Worm (Caenorhabditis elegans) whole organism, L2 larva: ENCODE data around the gene srw-127.

ENCODE experiments used
- C34F6.9 ChIP-seq: fragments of 150-350 bp; optimal IDR thresholded peaks from 2 replicates; lab custom pipeline; 2014; ENCODE audit warnings: missing biosample characterization, missing genetic modification characterization
- F13H6.1 ChIP-seq: sonication (generic microtip); optimal IDR thresholded peaks from 2 replicates; lab custom pipeline; 2016; ENCODE audit warnings: missing genetic modification characterization, missing compliant biosample characterization
- Y55F3AM.14 ChIP-seq: fragments of 200-800 bp; sonication (Bioruptor generic); optimal IDR thresholded peaks from 2 replicates; lab custom pipeline; 2018; ENCODE audit warnings: mild to moderate bottlenecking, missing genetic modification characterization, missing compliant biosample characterization
- ZK546.5 ChIP-seq: sonication (generic microtip); optimal IDR thresholded peaks from 2 replicates; lab custom pipeline; 2017; ENCODE audit warnings: missing biosample characterization, missing genetic modification characterization
- alr-1 ChIP-seq: fragments of 150-350 bp; optimal IDR thresholded peaks from 2 replicates; lab custom pipeline; 2014; ENCODE audit warnings: missing biosample characterization, missing genetic modification characterization
- aly-2 ChIP-seq: fragments of 150-350 bp; optimal IDR thresholded peaks from 2 replicates; lab custom pipeline; 2014; ENCODE audit warnings: missing biosample characterization, missing genetic modification characterization
- ama-1 ChIP-seq: fragments of 150-350 bp; optimal IDR thresholded peaks from 2 replicates; lab custom pipeline; 2018; ENCODE audit warnings: inconsistent platforms
- blmp-1 ChIP-seq: sonication (generic microtip); optimal IDR thresholded peaks from 2 replicates; lab custom pipeline; 2017; ENCODE audit warnings: missing genetic modification characterization, mild to moderate bottlenecking, missing compliant biosample characterization, antibody characterized with exemption, moderate library complexity; ENCODE audit not compliant: insufficient read depth
- ceh-16 ChIP-seq: fragments of 150-350 bp; optimal IDR thresholded peaks from 2 replicates; lab custom pipeline; 2014; ENCODE audit warnings: missing biosample characterization, missing genetic modification characterization
- ceh-82 ChIP-seq: fragments of 150-350 bp; optimal IDR thresholded peaks from 2 replicates; lab custom pipeline; 2014; ENCODE audit warnings: missing biosample characterization, missing genetic modification characterization
- dmd-4 ChIP-seq: sonication (generic microtip); optimal IDR thresholded peaks from 2 replicates; lab custom pipeline; 2017; ENCODE audit warnings: missing biosample characterization, missing genetic modification characterization
- elt-1 ChIP-seq: fragments of 150-350 bp; optimal IDR thresholded peaks from 2 replicates; lab custom pipeline; 2014; ENCODE audit warnings: missing biosample characterization, missing genetic modification characterization
- elt-3 ChIP-seq: sonication (generic microtip); optimal IDR thresholded peaks from 2 replicates; lab custom pipeline; 2017; ENCODE audit warnings: missing biosample characterization, missing genetic modification characterization
- fos-1 ChIP-seq: fragments of 150-350 bp; optimal IDR thresholded peaks from 2 replicates; lab custom pipeline; 2014; ENCODE audit warnings: missing biosample characterization, missing genetic modification characterization
- gmeb-1 ChIP-seq: fragments of 150-350 bp; optimal IDR thresholded peaks from 2 replicates; lab custom pipeline; 2014; ENCODE audit warnings: missing biosample characterization, missing genetic modification characterization
- lin-11 ChIP-seq: fragments of 150-350 bp; sonication (generic microtip); optimal IDR thresholded peaks from 2 replicates; lab custom pipeline; 2014; ENCODE audit warnings: missing biosample characterization, missing genetic modification characterization, inconsistent platforms, mixed read lengths
- lin-13 ChIP-seq: fragments of 150-350 bp; optimal IDR thresholded peaks from 2 replicates; lab custom pipeline; 2014; ENCODE audit warnings: missing biosample characterization, missing genetic modification reagents, missing genetic modification characterization
- lsy-2 ChIP-seq, 2 experiments: fragments of 150-350 bp in 1 of 2; sonication (generic microtip) in 1 of 2; optimal IDR thresholded peaks; 2 replicates each; lab custom pipeline; 2014 to 2017; ENCODE audit warnings: missing biosample characterization in 2 of 2, missing genetic modification characterization in 2 of 2
- mbf-1 ChIP-seq: sonication (generic microtip); optimal IDR thresholded peaks from 2 replicates; lab custom pipeline; 2017; ENCODE audit warnings: missing biosample characterization, missing genetic modification characterization
- mdl-1 ChIP-seq, 2 experiments: fragments of 150-350 bp in 1 of 2; sonication (generic microtip) in 1 of 2; optimal IDR thresholded peaks; 2 replicates each; lab custom pipeline; 2017; ENCODE audit warnings: missing biosample characterization in 2 of 2, missing genetic modification characterization in 2 of 2
- nhr-11 ChIP-seq: fragments of 150-350 bp; optimal IDR thresholded peaks from 2 replicates; lab custom pipeline; 2014; ENCODE audit warnings: missing biosample characterization, missing genetic modification characterization
- nhr-129 ChIP-seq: fragments of 150-350 bp; optimal IDR thresholded peaks from 2 replicates; lab custom pipeline; 2014; ENCODE audit warnings: missing biosample characterization, missing genetic modification characterization
- nhr-21 ChIP-seq: fragments of 150-350 bp; optimal IDR thresholded peaks from 2 replicates; lab custom pipeline; 2014; ENCODE audit warnings: missing biosample characterization, missing genetic modification characterization
- nhr-23 ChIP-seq: fragments of 150-350 bp; optimal IDR thresholded peaks from 2 replicates; lab custom pipeline; 2014; ENCODE audit warnings: missing biosample characterization, missing genetic modification reagents, missing genetic modification characterization
- nhr-25 ChIP-seq: fragments of 150-350 bp; sonication (generic microtip); optimal IDR thresholded peaks from 3 replicates; lab custom pipeline; 2014; ENCODE audit warnings: missing biosample characterization, missing genetic modification characterization
- nhr-77 ChIP-seq: fragments of 150-350 bp; optimal IDR thresholded peaks from 2 replicates; lab custom pipeline; 2014; ENCODE audit warnings: missing biosample characterization, missing genetic modification characterization
- peb-1 ChIP-seq: fragments of 150-350 bp; optimal IDR thresholded peaks from 2 replicates; lab custom pipeline; 2014; ENCODE audit warnings: missing biosample characterization, missing genetic modification characterization
- sem-4 ChIP-seq: fragments of 150-350 bp; optimal IDR thresholded peaks from 2 replicates; lab custom pipeline; 2014; ENCODE audit warnings: missing biosample characterization, missing genetic modification reagents, missing genetic modification characterization
- skn-1 ChIP-seq: sonication (generic microtip); optimal IDR thresholded peaks from 2 replicates; lab custom pipeline; 2017; ENCODE audit warnings: missing biosample characterization, missing genetic modification characterization
- sma-3 ChIP-seq: sonication (generic microtip); optimal IDR thresholded peaks from 2 replicates; lab custom pipeline; 2016; ENCODE audit warnings: missing genetic modification reagents, missing genetic modification characterization, missing compliant biosample characterization
- sma-9 ChIP-seq, 2 experiments: fragments of 150-350 bp in 1 of 2; sonication (generic microtip) in 1 of 2; optimal IDR thresholded peaks; 2 replicates each; lab custom pipeline; 2014 to 2016; ENCODE audit warnings: missing genetic modification characterization in 2 of 2, mild to moderate bottlenecking in 1 of 2, missing biosample characterization in 1 of 2, missing compliant biosample characterization in 1 of 2, missing genetic modification reagents in 1 of 2, moderate library complexity in 1 of 2
- snpc-4 ChIP-seq: fragments of 150-350 bp; optimal IDR thresholded peaks from 2 replicates; lab custom pipeline; 2014; ENCODE audit warnings: missing biosample characterization, missing genetic modification characterization
- unc-39 ChIP-seq: fragments of 150-350 bp; optimal IDR thresholded peaks from 2 replicates; lab custom pipeline; 2014; ENCODE audit warnings: missing biosample characterization, missing genetic modification characterization
- unc-55 ChIP-seq: fragments of 150-350 bp; sonication (generic microtip); optimal IDR thresholded peaks from 3 replicates; lab custom pipeline; 2014; ENCODE audit warnings: missing biosample characterization, missing genetic modification reagents, missing genetic modification characterization
- zag-1 ChIP-seq: fragments of 150-350 bp; optimal IDR thresholded peaks from 2 replicates; lab custom pipeline; 2014; ENCODE audit warnings: missing biosample characterization, missing genetic modification characterization
- ztf-1 ChIP-seq: fragments of 200-800 bp; sonication (Bioruptor generic); conservative IDR thresholded peaks from 2 replicates; pipeline ENCODE4 v1.3.6; 2022; ENCODE audit warnings: missing genetic modification characterization, missing compliant biosample characterization
- ztf-11 ChIP-seq: sonication (generic microtip); optimal IDR thresholded peaks from 2 replicates; lab custom pipeline; 2017; ENCODE audit warnings: missing biosample characterization, missing genetic modification characterization
- ztf-4 ChIP-seq: fragments of 150-350 bp; optimal IDR thresholded peaks from 2 replicates; lab custom pipeline; 2014; ENCODE audit warnings: missing biosample characterization, missing genetic modification characterization

The srw-127 gene

DNA sequence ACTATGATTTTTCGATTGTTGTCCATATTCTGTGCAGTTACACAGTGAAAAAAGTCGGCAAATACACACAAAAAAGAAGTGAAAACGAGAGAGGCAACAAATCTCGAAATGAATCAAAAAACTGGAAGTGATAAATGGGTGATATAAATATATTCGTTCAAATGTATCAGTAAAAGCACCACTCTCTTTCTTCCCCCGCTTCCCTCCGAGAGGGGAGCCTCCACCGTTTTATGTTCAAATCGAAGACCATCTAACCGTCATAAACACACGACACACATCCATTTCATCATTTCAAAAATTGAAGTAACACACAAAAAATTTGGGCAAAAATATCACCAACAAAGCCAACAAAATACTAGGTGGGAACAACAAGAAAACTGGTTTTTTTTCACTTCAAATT is 14.3 kb downstream of the srw-127 start, which contains the start of gene F20A1.6:
TSS of gene F20A1.6 (minus strand) at position 101 of the 400 bp plus-strand sequence.
- TF ChIP-seq skn-1 (tag; lab: Kevin White, UChicago) (no peak), peb-1 (tag; lab: Kevin White, UChicago) (no peak), ceh-16 (tag; lab: Kevin White, UChicago) (no peak), F13H6.1 (tag; lab: Kevin White, UChicago) (no peak), sma-9 (GFP tag; optimal IDR thresholded peaks at IDR 0.05; lab: Kevin White, UChicago) (no peak), sma-9 (tag; optimal IDR thresholded peaks at IDR 0.05; lab: Kevin White, UChicago) (no peak), Y55F3AM.14 (no peak), blmp-1 (tag; lab: Kevin White, UChicago) (no peak), ZK546.5 (tag; lab: Kevin White, UChicago) (no peak), ama-1 (lab: Kevin White, UChicago) (no peak), elt-1 (no peak), snpc-4 (no peak)

ce11 chrV:7036475-7036874 is 23.8 kb downstream of the srw-127 start, which contains the start of gene twk-11:
Gene twk-11 (minus strand): TSS chrV:7036575.
- no peak for TF ChIP-seq elt-1
- TF ChIP-seq ama-1 (lab: Kevin White, UChicago), result no peak
- TF ChIP-seq sem-4 (tag; lab: Kevin White, UChicago), result no peak
- no peak for TF ChIP-seq blmp-1 (tag; lab: Kevin White, UChicago)
- TF ChIP-seq unc-55, result no peak
- TF ChIP-seq C34F6.9 (tag; lab: Kevin White, UChicago), result no peak
- no peak for TF ChIP-seq ztf-1 (GFP tag; lab: Robert Waterston, UW)
- no peak for TF ChIP-seq nhr-23 (tag; lab: Kevin White, UChicago)
- no peak for TF ChIP-seq ZK546.5 (tag; lab: Kevin White, UChicago)
- no peak for TF ChIP-seq nhr-77
- no peak for TF ChIP-seq mdl-1 (tag; optimal IDR thresholded peaks at IDR 0.05; lab: Kevin White, UChicago)
- no peak for TF ChIP-seq mbf-1
- TF ChIP-seq ceh-16 (tag; lab: Kevin White, UChicago), result no peak
- TF ChIP-seq snpc-4, result no peak
- TF ChIP-seq nhr-11 (tag; lab: Kevin White, UChicago), result no peak

DNA sequence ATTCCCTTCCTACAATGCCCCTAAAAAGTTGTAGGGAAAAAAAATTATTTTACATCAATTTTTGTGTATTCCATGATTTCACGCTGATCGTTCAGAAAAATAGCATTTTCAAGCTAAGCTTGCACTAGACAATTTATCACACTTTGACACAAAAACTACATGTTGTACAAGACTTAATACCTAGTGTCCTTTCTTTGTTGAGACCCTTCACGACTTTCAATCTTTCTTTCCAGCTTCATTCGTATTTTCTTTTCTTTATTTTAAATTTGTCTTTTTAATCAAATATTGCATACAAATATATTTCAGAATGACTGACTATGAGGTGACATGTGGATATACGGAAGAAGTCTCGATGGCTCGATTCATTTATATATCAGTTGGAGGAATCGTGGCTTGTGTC is 33.3 kb downstream of the srw-127 start, which contains the start of gene F20A1.2:
TSS of gene F20A1.2 (plus strand) at position 301 of the 400 bp plus-strand sequence.
- no peak for TF ChIP-seq nhr-21 (tag; lab: Kevin White, UChicago)
- no peak for TF ChIP-seq ceh-82
- TF ChIP-seq ztf-4 (tag; lab: Kevin White, UChicago), result no peak
- TF ChIP-seq F13H6.1 (tag; lab: Kevin White, UChicago), result no peak
- TF ChIP-seq nhr-129, result no peak
- TF ChIP-seq lsy-2 (tag; optimal IDR thresholded peaks at IDR 0.05; lab: Kevin White, UChicago), result no peak
- no peak for TF ChIP-seq sma-3 (GFP tag; lab: Kevin White, UChicago)
- no peak for TF ChIP-seq aly-2 (tag; lab: Kevin White, UChicago)
- TF ChIP-seq gmeb-1 (tag; lab: Kevin White, UChicago), result no peak
- no peak for TF ChIP-seq nhr-11 (tag; lab: Kevin White, UChicago)
- TF ChIP-seq mdl-1 (tag; optimal IDR thresholded peaks at IDR 0.05; lab: Kevin White, UChicago), result no peak
- TF ChIP-seq nhr-25, result no peak

DNA sequence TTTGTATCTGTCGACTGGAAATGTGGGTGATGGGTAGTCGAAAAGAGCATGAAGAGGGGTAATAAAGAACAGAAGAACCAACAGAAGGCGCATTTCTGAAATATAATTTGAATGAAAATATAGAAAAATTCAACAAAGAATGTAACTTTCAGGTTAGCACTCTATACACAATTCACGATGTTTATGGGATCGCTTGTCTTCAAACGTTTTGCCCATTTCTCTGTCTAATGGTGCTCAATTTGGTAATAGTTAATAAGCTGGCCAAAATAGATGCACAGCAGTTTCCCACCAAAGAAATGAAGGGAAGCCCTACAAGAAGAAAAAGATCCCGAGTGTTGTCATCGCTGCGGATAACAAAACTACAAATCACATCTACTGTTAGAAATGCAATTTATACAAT is 34.8 kb downstream of the srw-127 start, which contains the start of gene F20A1.8:
TSS of gene F20A1.8 (minus strand) at position 101 of the 400 bp plus-strand sequence.
- TF ChIP-seq mbf-1 (no peak), skn-1 (tag; lab: Kevin White, UChicago) (no peak), lin-13 (no peak), lin-11 (tag; lab: Kevin White, UChicago) (no peak), zag-1 (tag; lab: Kevin White, UChicago) (no peak), ztf-11 (tag; lab: Kevin White, UChicago) (no peak), fos-1 (no peak), elt-3 (tag; lab: Kevin White, UChicago) (no peak), nhr-23 (tag; lab: Kevin White, UChicago) (no peak), snpc-4 (no peak), sma-9 (GFP tag; optimal IDR thresholded peaks at IDR 0.05; lab: Kevin White, UChicago) (no peak), sma-9 (tag; optimal IDR thresholded peaks at IDR 0.05; lab: Kevin White, UChicago) (no peak), alr-1 (no peak), dmd-4 (tag; lab: Kevin White, UChicago) (no peak), Y55F3AM.14 (no peak), unc-39 (tag; lab: Kevin White, UChicago) (no peak), ZK546.5 (tag; lab: Kevin White, UChicago) (no peak)
- TF ChIP-seq, all 48 proteins: peak for 0
